Worm (Caenorhabditis elegans) whole organism, L1 larva: ENCODE results near the gene tiar-2.
A peak's percentile ranks its signal among the peaks of the same experiment; 100 is the strongest.

ENCODE experiments used
- C04F5.9 ChIP-seq: sonication (generic microtip); optimal IDR thresholded peaks from 2 replicates; lab custom pipeline; 2016; ENCODE audit warnings: missing genetic modification characterization, missing compliant biosample characterization
- C16A3.4 ChIP-seq: fragments of 150-350 bp; optimal IDR thresholded peaks from 2 replicates; lab custom pipeline; 2014; ENCODE audit warnings: missing biosample characterization, missing genetic modification characterization
- aha-1 ChIP-seq: fragments of 150-350 bp; optimal IDR thresholded peaks from 2 replicates; lab custom pipeline; 2014; ENCODE audit warnings: missing biosample characterization, missing genetic modification characterization
- alr-1 ChIP-seq: fragments of 200-800 bp; sonication (Bioruptor generic); optimal IDR thresholded peaks from 2 replicates; lab custom pipeline; 2018; ENCODE audit warnings: borderline replicate concordance, mild to moderate bottlenecking, missing genetic modification characterization, missing compliant biosample characterization
- aly-2 ChIP-seq: fragments of 150-350 bp; optimal IDR thresholded peaks from 2 replicates; lab custom pipeline; 2014; ENCODE audit warnings: missing biosample characterization, missing genetic modification characterization
- ama-1 ChIP-seq: fragments of 150-350 bp; optimal IDR thresholded peaks from 2 replicates; lab custom pipeline; 2014
- blmp-1 ChIP-seq: fragments of 150-350 bp; optimal IDR thresholded peaks from 2 replicates; lab custom pipeline; 2014; ENCODE audit warnings: missing biosample characterization, missing genetic modification characterization
- ceh-63 ChIP-seq: fragments of 200-800 bp; sonication (Bioruptor generic); optimal IDR thresholded peaks from 2 replicates; lab custom pipeline; 2018; ENCODE audit warnings: mild to moderate bottlenecking, missing genetic modification characterization, missing compliant biosample characterization
- ceh-82 ChIP-seq, 3 experiments: fragments of 150-350 bp in 1 of 3; sonication (generic microtip) in 2 of 3; optimal IDR thresholded peaks; 2 replicates each; lab custom pipeline; 2014 to 2017; ENCODE audit warnings: missing biosample characterization in 3 of 3, missing genetic modification characterization in 3 of 3
- ceh-88 ChIP-seq: fragments of 200-800 bp; sonication (Bioruptor generic); IDR thresholded peaks from 2 replicates; pipeline ENCODE4 v1.3.6; 2022; ENCODE audit warnings: missing genetic modification characterization, missing compliant biosample characterization
- ceh-90 ChIP-seq: sonication (generic microtip); optimal IDR thresholded peaks from 2 replicates; lab custom pipeline; 2016; ENCODE audit warnings: missing genetic modification characterization, missing compliant biosample characterization
- efl-1 ChIP-seq, 4 experiments: fragments of 150-350 bp; optimal IDR thresholded peaks in 3 of 4; peaks in 1 of 4; 1 replicate in 1 of 4; 2 replicates in 3 of 4; lab custom pipeline; 2014; ENCODE audit warnings: missing biosample characterization in 2 of 4, missing genetic modification characterization in 2 of 4, missing genetic modification reagents in 2 of 4
- egl-13 ChIP-seq: sonication (generic microtip); optimal IDR thresholded peaks from 2 replicates; lab custom pipeline; 2016; ENCODE audit warnings: missing genotype, missing genetic modification reagents, missing genetic modification characterization, missing compliant biosample characterization
- elt-2 ChIP-seq: sonication (generic microtip); optimal IDR thresholded peaks from 2 replicates; lab custom pipeline; 2016; ENCODE audit warnings: missing genetic modification characterization, mild to moderate bottlenecking, inconsistent platforms, missing compliant biosample characterization, missing genetic modification reagents
- elt-3 ChIP-seq, 6 experiments: fragments of 150-350 bp in 1 of 6; sonication (generic microtip); optimal IDR thresholded peaks; 2 replicates each; lab custom pipeline; 2017 to 2018; ENCODE audit warnings: missing biosample characterization in 6 of 6, missing genetic modification characterization in 6 of 6, inconsistent platforms in 1 of 6
- ets-5 ChIP-seq: fragments of 200-800 bp; sonication (Bioruptor generic); IDR thresholded peaks from 2 replicates; pipeline ENCODE4 v1.3.6; 2022; ENCODE audit warnings: missing genetic modification characterization, missing compliant biosample characterization
- fkh-10 ChIP-seq: sonication (generic microtip); optimal IDR thresholded peaks from 2 replicates; lab custom pipeline; 2017; ENCODE audit warnings: missing biosample characterization, missing genetic modification reagents, missing genetic modification characterization
- fkh-8 ChIP-seq: sonication (generic microtip); optimal IDR thresholded peaks from 2 replicates; lab custom pipeline; 2016; ENCODE audit warnings: mild to moderate bottlenecking, missing genetic modification characterization, missing compliant biosample characterization
- hlh-17 ChIP-seq: fragments of 200-800 bp; sonication (Bioruptor generic); optimal IDR thresholded peaks from 2 replicates; lab custom pipeline; 2018; ENCODE audit warnings: missing genetic modification characterization, mild to moderate bottlenecking, missing compliant biosample characterization, moderate library complexity, borderline replicate concordance
- hlh-4 ChIP-seq: sonication (generic microtip); optimal IDR thresholded peaks from 2 replicates; lab custom pipeline; 2016; ENCODE audit warnings: mild to moderate bottlenecking, missing genetic modification characterization, missing compliant biosample characterization
- hpl-2 ChIP-seq: fragments of 150-350 bp; optimal IDR thresholded peaks from 2 replicates; lab custom pipeline; 2014; ENCODE audit warnings: missing biosample characterization, missing genetic modification reagents, missing genetic modification characterization
- isw-1 ChIP-seq: fragments of 200-800 bp; sonication (Bioruptor generic); IDR thresholded peaks from 2 replicates; pipeline ENCODE4 v1.3.6; 2022; ENCODE audit warnings: missing genetic modification characterization, missing compliant biosample characterization
- lin-13 ChIP-seq: fragments of 150-350 bp; optimal IDR thresholded peaks from 2 replicates; lab custom pipeline; 2014; ENCODE audit warnings: missing biosample characterization, missing genetic modification reagents, missing genetic modification characterization
- lin-14 ChIP-seq: fragments of 200-800 bp; sonication (Bioruptor generic); optimal IDR thresholded peaks from 2 replicates; lab custom pipeline; 2018; ENCODE audit warnings: mild to moderate bottlenecking, missing genetic modification characterization, moderate library complexity, missing compliant biosample characterization
- lin-39 ChIP-seq: fragments of 150-350 bp; optimal IDR thresholded peaks from 2 replicates; lab custom pipeline; 2014; ENCODE audit warnings: missing biosample characterization, missing genetic modification reagents, missing genetic modification characterization
- lir-3 ChIP-seq: sonication (generic microtip); optimal IDR thresholded peaks from 2 replicates; lab custom pipeline; 2016; ENCODE audit warnings: mild to moderate bottlenecking, missing genetic modification characterization, moderate library complexity, missing compliant biosample characterization; ENCODE audit not compliant: poor library complexity
- mef-2 ChIP-seq: fragments of 150-350 bp; optimal IDR thresholded peaks from 2 replicates; lab custom pipeline; 2014; ENCODE audit warnings: missing biosample characterization, missing genetic modification characterization
- mep-1 ChIP-seq: fragments of 150-350 bp; optimal IDR thresholded peaks from 2 replicates; lab custom pipeline; 2014; ENCODE audit warnings: missing biosample characterization, missing genetic modification characterization
- nhr-12 ChIP-seq: sonication (generic microtip); optimal IDR thresholded peaks from 2 replicates; lab custom pipeline; 2017; ENCODE audit warnings: missing biosample characterization, missing genetic modification characterization
- nhr-19 ChIP-seq: fragments of 200-800 bp; sonication (Bioruptor generic); conservative IDR thresholded peaks from 2 replicates; pipeline ENCODE4 v1.3.6; 2022; ENCODE audit warnings: missing genetic modification characterization, missing compliant biosample characterization
- nhr-20 ChIP-seq: sonication (generic microtip); optimal IDR thresholded peaks from 2 replicates; lab custom pipeline; 2016; ENCODE audit warnings: mild to moderate bottlenecking, missing genetic modification characterization, missing compliant biosample characterization
- nhr-237 ChIP-seq: fragments of 150-350 bp; optimal IDR thresholded peaks from 2 replicates; lab custom pipeline; 2014; ENCODE audit warnings: missing biosample characterization, missing genetic modification characterization
- nhr-47 ChIP-seq: sonication (generic microtip); optimal IDR thresholded peaks from 2 replicates; lab custom pipeline; 2016; ENCODE audit warnings: mild to moderate bottlenecking, missing genetic modification characterization, moderate library complexity, missing compliant biosample characterization
- nhr-71 ChIP-seq: sonication (generic microtip); optimal IDR thresholded peaks from 2 replicates; lab custom pipeline; 2016; ENCODE audit warnings: mild to moderate bottlenecking, missing genetic modification characterization, moderate library complexity, missing compliant biosample characterization
- nhr-85 ChIP-seq: sonication (generic microtip); peaks from one replicate; lab custom pipeline; 2016; ENCODE audit warnings: missing genetic modification characterization, inconsistent platforms, missing compliant biosample characterization
- nhr-90 ChIP-seq: sonication (generic microtip); optimal IDR thresholded peaks from 2 replicates; lab custom pipeline; 2016; ENCODE audit warnings: mild to moderate bottlenecking, missing genetic modification characterization, missing compliant biosample characterization; ENCODE audit not compliant: poor library complexity
- pqm-1 ChIP-seq: sonication (generic microtip); optimal IDR thresholded peaks from 3 replicates; lab custom pipeline; 2017; ENCODE audit warnings: missing biosample characterization, missing genetic modification characterization
- rnt-1 ChIP-seq: sonication (generic microtip); optimal IDR thresholded peaks from 2 replicates; lab custom pipeline; 2016; ENCODE audit warnings: mild to moderate bottlenecking, missing genetic modification characterization, moderate library complexity, missing compliant biosample characterization
- skn-1 ChIP-seq: fragments of 150-350 bp; optimal IDR thresholded peaks from 2 replicates; lab custom pipeline; 2014; ENCODE audit warnings: missing biosample characterization, missing genetic modification characterization
- snpc-4 ChIP-seq: fragments of 150-350 bp; optimal IDR thresholded peaks from 2 replicates; lab custom pipeline; 2014; ENCODE audit warnings: missing biosample characterization, missing genetic modification characterization
- snu-23 ChIP-seq: sonication (generic microtip); optimal IDR thresholded peaks from 2 replicates; lab custom pipeline; 2016; ENCODE audit warnings: missing genetic modification characterization, missing compliant biosample characterization
- sptf-1 ChIP-seq: fragments of 150-350 bp; optimal IDR thresholded peaks from 2 replicates; lab custom pipeline; 2014; ENCODE audit warnings: missing biosample characterization, missing genetic modification characterization
- sup-37 ChIP-seq: fragments of 200-800 bp; sonication (Bioruptor generic); optimal IDR thresholded peaks from 2 replicates; lab custom pipeline; 2018; ENCODE audit warnings: mild to moderate bottlenecking, missing genetic modification characterization, missing compliant biosample characterization
- swsn-7 ChIP-seq: sonication (generic microtip); optimal IDR thresholded peaks from 2 replicates; lab custom pipeline; 2016; ENCODE audit warnings: missing genetic modification characterization, missing compliant biosample characterization
- tbx-2 ChIP-seq: sonication (generic microtip); optimal IDR thresholded peaks from 2 replicates; lab custom pipeline; 2016; ENCODE audit warnings: missing genetic modification characterization, missing compliant biosample characterization
- unc-130 ChIP-seq: fragments of 150-350 bp; optimal IDR thresholded peaks from 2 replicates; lab custom pipeline; 2017; ENCODE audit warnings: missing biosample characterization, missing genetic modification characterization, inconsistent platforms
- unc-30 ChIP-seq: sonication (generic microtip); optimal IDR thresholded peaks from 2 replicates; lab custom pipeline; 2017; ENCODE audit warnings: missing biosample characterization, missing genetic modification characterization
- unc-98 ChIP-seq: fragments of 200-800 bp; sonication (Bioruptor generic); IDR thresholded peaks from 2 replicates; pipeline ENCODE4 v1.3.6; 2022; ENCODE audit warnings: missing genetic modification characterization, missing compliant biosample characterization
- vab-15 ChIP-seq: sonication (generic microtip); optimal IDR thresholded peaks from 2 replicates; lab custom pipeline; 2017; ENCODE audit warnings: missing genotype, mild to moderate bottlenecking, missing genetic modification characterization, missing compliant biosample characterization
- xbp-1 ChIP-seq: sonication (generic microtip); optimal IDR thresholded peaks from 2 replicates; lab custom pipeline; 2016; ENCODE audit warnings: missing genetic modification characterization, missing compliant biosample characterization
- zag-1 ChIP-seq: fragments of 150-350 bp; optimal IDR thresholded peaks from 2 replicates; lab custom pipeline; 2014; ENCODE audit warnings: missing biosample characterization, missing genetic modification characterization
- ztf-11 ChIP-seq, 2 experiments: sonication (generic microtip); optimal IDR thresholded peaks; 2 replicates each; lab custom pipeline; 2016 to 2017; ENCODE audit warnings: missing genetic modification characterization in 2 of 2, missing biosample characterization in 1 of 2, missing compliant biosample characterization in 1 of 2
- ztf-4 ChIP-seq: fragments of 150-350 bp; optimal IDR thresholded peaks from 2 replicates; lab custom pipeline; 2014; ENCODE audit warnings: missing biosample characterization, missing genetic modification characterization

tiar-2 gene

DNA sequence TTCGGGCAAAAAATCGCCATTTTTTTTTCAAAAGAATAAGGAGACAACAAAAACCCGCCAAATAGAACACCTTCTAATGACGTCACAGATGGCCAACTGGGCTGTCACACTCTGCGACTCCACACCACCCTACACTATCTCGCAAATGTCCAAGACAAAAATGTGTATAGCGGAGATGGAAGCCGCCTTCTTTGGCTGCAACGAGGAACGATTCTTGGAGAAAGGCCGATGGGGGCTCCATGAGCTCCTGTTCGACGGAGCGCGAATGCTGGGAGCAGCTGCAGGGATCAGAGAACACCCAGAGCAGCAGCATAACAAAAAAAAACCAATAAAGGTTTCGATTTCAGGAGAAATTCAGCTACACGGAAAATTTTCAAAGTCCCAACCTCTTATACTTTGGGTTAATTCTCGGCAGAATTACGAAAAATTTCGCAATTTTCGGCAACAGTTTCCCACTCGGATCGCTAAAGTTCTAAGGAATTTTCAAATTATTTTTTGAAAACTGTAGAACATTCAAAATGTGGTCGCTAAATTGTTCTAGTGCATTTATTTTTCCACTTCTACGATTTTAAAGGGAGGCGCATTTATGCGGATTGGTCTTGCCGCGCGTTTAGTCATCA lies 37.4 kb downstream of the tiar-2 start (continued):
- TF ChIP-seq elt-2 (tag; lab: Kevin White, UChicago): no peak
- no peak for TF ChIP-seq elt-3 (tag; optimal IDR thresholded peaks at IDR 0.05; lab: Kevin White, UChicago)
- no peak for TF ChIP-seq alr-1 (tag; lab: Kevin White, UChicago)
- TF ChIP-seq lin-13 (GFP tag; lab: Kevin White, UChicago): no peak
- TF ChIP-seq ets-5 (GFP tag; lab: Robert Waterston, UW): no peak
- TF ChIP-seq vab-15 (tag; lab: Kevin White, UChicago): no peak
- TF ChIP-seq unc-30: no peak
- no peak for TF ChIP-seq unc-130
- TF ChIP-seq unc-98: no peak
- TF ChIP-seq ceh-90: no peak
- TF ChIP-seq hlh-17: no peak
- peak; percentile 59 for TF ChIP-seq fkh-8 (tag; lab: Kevin White, UChicago)
- TF ChIP-seq tbx-2 (tag; lab: Kevin White, UChicago): peak; percentile 33
- TF ChIP-seq snu-23 (GFP tag; lab: Kevin White, UChicago): peak; percentile 41
- TF ChIP-seq sup-37 (GFP tag; lab: Kevin White, UChicago): no peak
- TF ChIP-seq hlh-4: no peak
- TF ChIP-seq aha-1 (tag; lab: Kevin White, UChicago): no peak
- TF ChIP-seq snpc-4 (tag; lab: Kevin White, UChicago): no peak
- TF ChIP-seq nhr-71 (tag; lab: Kevin White, UChicago): peak; percentile 51
- no peak for TF ChIP-seq C16A3.4 (tag; lab: Kevin White, UChicago)
- TF ChIP-seq nhr-85 (tag; lab: Kevin White, UChicago): peak; percentile 13
- TF ChIP-seq ztf-11 (tag; optimal IDR thresholded peaks at IDR 0.05; lab: Kevin White, UChicago): peak in 1 of 2 experiments; percentile 2
- TF ChIP-seq egl-13 (tag; lab: Kevin White, UChicago): peak; percentile 35
- no peak for TF ChIP-seq nhr-90 (tag; lab: Kevin White, UChicago)
- peak; percentile 34 to 36 for TF ChIP-seq efl-1 (optimal IDR thresholded peaks at IDR 0.05; lab: Kevin White, UChicago)
- peak; percentile 31 to 55 for TF ChIP-seq efl-1 (GFP tag; optimal IDR thresholded peaks at IDR 0.05 in 1 of 2; lab: Kevin White, UChicago)
- peak; percentile 36 for TF ChIP-seq mep-1
- no peak for TF ChIP-seq sptf-1 (tag; lab: Kevin White, UChicago)
- TF ChIP-seq xbp-1 (tag; lab: Kevin White, UChicago): no peak
- peak; percentile 86 for TF ChIP-seq lin-14 (GFP tag; lab: Kevin White, UChicago)
- peak; percentile 54 for TF ChIP-seq nhr-47 (tag; lab: Kevin White, UChicago)
- TF ChIP-seq zag-1 (tag; lab: Kevin White, UChicago): no peak
- TF ChIP-seq ama-1 (lab: Kevin White, UChicago): no peak
- no peak for TF ChIP-seq pqm-1 (tag; lab: Kevin White, UChicago)
- TF ChIP-seq C04F5.9 (tag; lab: Kevin White, UChicago): no peak
- peak; percentile 90 for TF ChIP-seq nhr-19 (GFP tag; lab: Robert Waterston, UW)
- TF ChIP-seq rnt-1 (tag; lab: Kevin White, UChicago): no peak
- TF ChIP-seq mef-2: no peak
- TF ChIP-seq ceh-82 (tag; optimal IDR thresholded peaks at IDR 0.05; lab: Kevin White, UChicago): peak in 2 of 3 experiments; percentile 4 to 30
- no peak for TF ChIP-seq ceh-63
- no peak for TF ChIP-seq blmp-1 (tag; lab: Kevin White, UChicago)
- no peak for TF ChIP-seq nhr-237 (tag; lab: Kevin White, UChicago)
- no peak for TF ChIP-seq aly-2 (tag; lab: Kevin White, UChicago)
- peak; percentile 16 for TF ChIP-seq skn-1 (tag; lab: Kevin White, UChicago)
- no peak for TF ChIP-seq lir-3 (tag; lab: Kevin White, UChicago)
- TF ChIP-seq ceh-88 (GFP tag; lab: Robert Waterston, UW): no peak
- TF ChIP-seq swsn-7 (tag; lab: Kevin White, UChicago): peak; percentile 41
- TF ChIP-seq fkh-10 (GFP tag; lab: Kevin White, UChicago): no peak
- TF ChIP-seq hpl-2 (GFP tag; lab: Kevin White, UChicago): no peak
- TF ChIP-seq nhr-20 (tag; lab: Kevin White, UChicago): peak; percentile 4
- peak; percentile 15; the same call in 1 of the 2 replicates for TF ChIP-seq isw-1
- no peak for TF ChIP-seq nhr-12
- TF ChIP-seq ztf-4 (tag; lab: Kevin White, UChicago): no peak
- no peak for TF ChIP-seq lin-39
